Fruit fly (Drosophila melanogaster) whole organism, embryonic: Measurements from ENCODE around the gene GluProRS.

Experiments
- CG12236 ChIP-seq: fragments of 200-800 bp; sonication (Bioruptor generic); optimal IDR thresholded peaks from 2 replicates; lab custom pipeline; 2016; ENCODE audit warnings: missing biosample characterization, missing genetic modification characterization
- CG16813 ChIP-seq: fragments of 200-800 bp; sonication (Bioruptor generic); IDR thresholded peaks from 3 replicates; pipeline ENCODE4 v1.3.6; 2022; ENCODE audit warnings: missing biosample characterization, missing genetic modification characterization; ENCODE audit not compliant: partially characterized antibody
- CG17912 ChIP-seq: fragments of 200-800 bp; sonication (Bioruptor generic); optimal IDR thresholded peaks from 2 replicates; lab custom pipeline; 2018; ENCODE audit warnings: missing biosample characterization, mild to moderate bottlenecking, missing genetic modification characterization
- CG5245 ChIP-seq: fragments of 200-800 bp; sonication (Bioruptor generic); optimal IDR thresholded peaks from 3 replicates; lab custom pipeline; 2016; ENCODE audit warnings: missing biosample characterization, missing genetic modification characterization
- Myb ChIP-seq: fragments of 200-800 bp; sonication (Bioruptor generic); optimal IDR thresholded peaks from 2 replicates; lab custom pipeline; 2016; ENCODE audit warnings: missing biosample characterization, missing genetic modification characterization
- Sox102F ChIP-seq: fragments of 200-800 bp; sonication (Bioruptor generic); optimal IDR thresholded peaks from 2 replicates; lab custom pipeline; 2018; ENCODE audit warnings: missing biosample characterization, mild to moderate bottlenecking, missing genetic modification characterization, moderate library complexity
- hth ChIP-seq: fragments of >200 bp; optimal IDR thresholded peaks from 2 replicates; lab custom pipeline; 2017; ENCODE audit warnings: inconsistent platforms
- nmo ChIP-seq: fragments of 200-800 bp; sonication (Bioruptor generic); optimal IDR thresholded peaks from 2 replicates; lab custom pipeline; 2018; ENCODE audit warnings: missing biosample characterization, mild to moderate bottlenecking, missing genetic modification characterization, moderate library complexity
- ranshi ChIP-seq: fragments of 200-800 bp; sonication (Bioruptor generic); IDR thresholded peaks from 2 replicates; pipeline ENCODE4 v1.3.6; 2022; ENCODE audit warnings: missing biosample characterization, missing genetic modification characterization
- sr ChIP-seq: fragments of 200-800 bp; sonication (Bioruptor generic); IDR thresholded peaks from 3 replicates; pipeline ENCODE4 v1.3.6; 2022; ENCODE audit warnings: missing biosample characterization, missing genetic modification characterization
- zf30C ChIP-seq: fragments of 200-800 bp; sonication (Bioruptor generic); optimal IDR thresholded peaks from 3 replicates; lab custom pipeline; 2018; ENCODE audit warnings: missing biosample characterization, mild to moderate bottlenecking, missing genetic modification characterization

dm6 chr3R:23969449-23969848, 11.3 kb upstream of the GluProRS start:
- TF ChIP-seq zf30C (GFP tag; lab: Kevin White, UChicago) (no peak), CG12236 (GFP tag; lab: Kevin White, UChicago) (no peak), nmo (GFP tag; lab: Kevin White, UChicago) (peak; percentile 48), CG5245 (GFP tag; lab: Kevin White, UChicago) (no peak), Sox102F (GFP tag; lab: Kevin White, UChicago) (peak; percentile 69), sr (GFP tag; lab: Robert Waterston, UW) (no peak), ranshi (GFP tag; lab: Robert Waterston, UW) (peak; percentile 26; the same call in 1 of the 2 replicates), CG17912 (GFP tag; lab: Kevin White, UChicago) (no peak), Myb (GFP tag; lab: Kevin White, UChicago) (no peak), CG16813 (GFP tag; lab: Robert Waterston, UW) (no peak), hth (no peak)
